Worm (Caenorhabditis elegans) whole organism, midembryonic: ENCODE measurements around the gene srlf-15.

Experiments used
- T22C8.4 ChIP-seq: fragments of 200-800 bp; sonication (Bioruptor generic); IDR thresholded peaks from 2 replicates; pipeline ENCODE4 v1.3.6; 2022; ENCODE audit warnings: missing genetic modification characterization, missing compliant biosample characterization
- cog-1 ChIP-seq: sonication (generic microtip); optimal IDR thresholded peaks from 2 replicates; lab custom pipeline; 2016; ENCODE audit warnings: missing genetic modification characterization, missing compliant biosample characterization
- flt-1 ChIP-seq: fragments of 200-800 bp; sonication (Bioruptor generic); IDR thresholded peaks from 2 replicates; pipeline ENCODE4 v1.3.6; 2022; ENCODE audit warnings: missing genetic modification characterization, missing compliant biosample characterization
- med-1 ChIP-seq: sonication (generic microtip); optimal IDR thresholded peaks from 2 replicates; lab custom pipeline; 2017; ENCODE audit warnings: missing genetic modification characterization, mild to moderate bottlenecking, missing compliant biosample characterization, antibody characterized with exemption, missing genetic modification reagents; ENCODE audit not compliant: insufficient read depth
- ref-1 ChIP-seq: fragments of 200-800 bp; sonication (Bioruptor generic); conservative IDR thresholded peaks from 2 replicates; pipeline ENCODE4 v1.3.6; 2022; ENCODE audit warnings: missing genetic modification reagents, missing genetic modification characterization, missing compliant biosample characterization
- ztf-23 ChIP-seq: fragments of 200-800 bp; sonication (Bioruptor generic); IDR thresholded peaks from 2 replicates; pipeline ENCODE4 v1.3.6; 2022; ENCODE audit warnings: missing genetic modification reagents, missing genetic modification characterization, missing compliant biosample characterization
- ztf-29 ChIP-seq: fragments of 200-800 bp; sonication (Bioruptor generic); IDR thresholded peaks from 2 replicates; pipeline ENCODE4 v1.3.6; 2022; ENCODE audit warnings: missing genetic modification reagents, missing genetic modification characterization, missing compliant biosample characterization

DNA sequence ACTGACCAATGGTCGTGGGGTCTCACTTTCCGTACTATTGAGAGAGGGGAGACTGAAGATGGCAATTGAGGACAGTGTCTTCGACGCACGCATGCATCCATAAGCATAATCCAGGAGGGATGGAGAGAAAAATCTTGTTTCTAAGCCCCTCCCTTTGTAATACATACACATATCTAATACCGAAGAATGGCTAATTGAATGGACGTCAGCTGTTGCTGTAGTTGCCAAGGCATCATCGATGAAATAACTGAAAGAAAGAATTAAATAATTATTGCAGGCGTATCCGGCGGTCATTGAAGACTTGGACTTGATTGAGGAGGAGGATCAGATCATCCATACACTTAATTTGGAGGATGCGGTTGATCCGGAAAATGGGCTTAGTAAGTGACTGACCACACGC is 10.3 kb upstream of the srlf-15 start, which contains the start of gene F33A8.7:
- no peak for TF ChIP-seq flt-1 (GFP tag; lab: Robert Waterston, UW)
- TF ChIP-seq T22C8.4 (GFP tag; lab: Robert Waterston, UW): no peak
- TF ChIP-seq cog-1 (tag; lab: Kevin White, UChicago): no peak
- no peak for TF ChIP-seq ref-1 (GFP tag; lab: Robert Waterston, UW)
- no peak for TF ChIP-seq ztf-29 (GFP tag; lab: Robert Waterston, UW)
- TF ChIP-seq ztf-23 (GFP tag; lab: Robert Waterston, UW): no peak
- TF ChIP-seq med-1 (GFP tag; lab: Kevin White, UChicago): no peak
